Fruit fly (Drosophila melanogaster) whole organism, prepupa: ENCODE measurements around the gene eIF4H2.

Experiments used
- Lpt ChIP-seq: fragments of 200-800 bp; sonication (Bioruptor generic); optimal IDR thresholded peaks from 3 replicates; lab custom pipeline; 2016; ENCODE audit warnings: missing biosample characterization, missing genetic modification characterization
- OdsH ChIP-seq: fragments of 200-800 bp; sonication (Bioruptor generic); optimal IDR thresholded peaks from 3 replicates; lab custom pipeline; 2016; ENCODE audit warnings: missing biosample characterization, missing genetic modification characterization

DNA sequence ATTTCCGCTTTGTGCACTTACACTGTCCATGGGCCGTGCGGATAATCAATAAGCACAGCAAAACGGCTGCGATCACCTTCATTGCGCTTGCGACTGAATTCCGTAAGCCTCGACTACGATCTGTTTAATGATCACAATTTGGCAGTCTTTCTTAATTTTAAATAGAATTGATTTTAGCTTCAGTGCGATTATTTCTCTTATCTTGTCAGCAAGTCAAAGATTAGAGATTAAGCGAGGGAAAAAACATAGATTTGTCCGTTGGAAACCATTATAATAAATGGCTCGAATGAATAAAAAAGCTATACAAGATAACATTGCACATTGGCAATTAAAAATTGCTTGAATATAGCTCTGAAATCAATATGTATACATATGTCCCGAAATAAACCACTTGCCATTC, 5.2 kb downstream of the eIF4H2 start, which contains the start of gene CG11313:
- TF ChIP-seq OdsH (no peak), Lpt (no peak)
